Fruit fly (Drosophila melanogaster): Measurements from ENCODE around the gene CG43248.

DNA sequence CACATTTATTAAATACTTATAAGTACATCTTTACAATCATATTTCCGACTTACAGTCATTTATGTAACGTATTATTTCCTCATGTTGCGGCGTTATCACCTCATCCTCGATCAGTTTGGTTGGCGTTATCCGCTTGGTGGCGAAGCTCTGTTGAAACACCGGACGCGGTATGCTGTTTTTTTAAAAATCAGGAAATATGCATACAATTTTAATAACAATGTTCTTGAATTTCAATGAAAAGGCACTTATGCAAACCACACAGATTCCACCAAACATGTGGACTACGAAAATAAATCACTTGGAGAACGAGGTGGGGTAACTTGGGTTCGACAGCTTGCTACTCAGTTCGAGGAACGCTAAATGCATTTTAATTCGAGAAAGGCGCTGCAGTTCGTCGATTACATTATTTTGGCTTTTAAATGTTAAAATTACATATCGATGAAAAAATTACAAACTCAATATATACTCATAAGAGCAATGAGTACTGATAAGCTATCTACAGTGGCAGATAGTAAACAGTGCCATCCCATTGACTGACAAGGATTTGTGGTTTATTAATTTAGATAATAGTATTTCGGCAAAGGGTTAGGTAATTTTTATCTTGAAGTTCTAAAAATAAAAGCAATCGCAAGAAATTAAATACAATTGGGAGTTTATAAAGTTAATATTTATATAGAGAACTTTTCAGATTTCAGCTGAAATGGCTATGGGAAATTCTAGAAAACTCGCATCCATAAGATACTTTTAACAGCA is 24.9 kb downstream of the CG43248 start:
- no peak for TF ChIP-seq CG13204 (GFP tag; optimal IDR thresholded peaks at IDR 0.05)
- no peak for TF ChIP-seq CG32121 (GFP tag; IDR thresholded peaks at IDR 0.05)
- no peak for TF ChIP-seq CG34367 (tag; optimal IDR thresholded peaks at IDR 0.05)
- no peak for TF ChIP-seq CG15710 (tag; optimal IDR thresholded peaks at IDR 0.05)
- TF ChIP-seq rn (GFP tag; IDR thresholded peaks at IDR 0.05), result no peak
- no peak for TF ChIP-seq Ets98B (GFP tag; IDR thresholded peaks at IDR 0.05)
- no peak for TF ChIP-seq EcR (GFP tag; optimal IDR thresholded peaks at IDR 0.05)
